Fruit fly (Drosophila melanogaster) whole organism, embryonic: Measurements from ENCODE around the gene CG31551.

ENCODE experiments used
- Abd-B ChIP-seq: fragments of 200-800 bp; sonication (Bioruptor generic); optimal IDR thresholded peaks from 2 replicates; lab custom pipeline; 2018; ENCODE audit warnings: missing biosample characterization, mild to moderate bottlenecking, missing genetic modification characterization, moderate library complexity
- BEAF-32 ChIP-seq: fragments of 200-800 bp; sonication (Bioruptor generic); optimal IDR thresholded peaks from 3 replicates; lab custom pipeline; 2017; ENCODE audit warnings: missing biosample characterization, missing genetic modification characterization, mild to moderate bottlenecking, moderate library complexity, missing genetic modification reagents
- CG10654 ChIP-seq: fragments of 200-800 bp; sonication (Bioruptor generic); optimal IDR thresholded peaks from 2 replicates; lab custom pipeline; 2016; ENCODE audit warnings: missing biosample characterization, missing genetic modification characterization
- CG11696 ChIP-seq: fragments of 200-800 bp; sonication (Bioruptor generic); IDR thresholded peaks from 2 replicates; pipeline ENCODE4 v1.3.6; 2022; ENCODE audit warnings: missing biosample characterization, missing genetic modification characterization
- CG13775 ChIP-seq: fragments of 200-800 bp; sonication (Bioruptor generic); optimal IDR thresholded peaks from 3 replicates; lab custom pipeline; 2017; ENCODE audit warnings: missing biosample characterization, mild to moderate bottlenecking, missing genetic modification characterization
- CG14965 ChIP-seq: fragments of 200-800 bp; sonication (Bioruptor generic); optimal IDR thresholded peaks from 2 replicates; lab custom pipeline; 2016; ENCODE audit warnings: missing biosample characterization, missing genetic modification characterization, borderline replicate concordance
- CG15696 ChIP-seq: fragments of 200-800 bp; sonication (Bioruptor generic); optimal IDR thresholded peaks from 2 replicates; lab custom pipeline; 2019; ENCODE audit warnings: missing biosample characterization, mild to moderate bottlenecking, missing genetic modification characterization, moderate library complexity
- CG16815 ChIP-seq: fragments of 200-800 bp; sonication (Bioruptor generic); optimal IDR thresholded peaks from 3 replicates; lab custom pipeline; 2017; ENCODE audit warnings: missing biosample characterization, mild to moderate bottlenecking, missing genetic modification characterization
- CG2116 ChIP-seq: fragments of 200-800 bp; sonication (Bioruptor generic); optimal IDR thresholded peaks from 3 replicates; lab custom pipeline; 2018; ENCODE audit warnings: missing biosample characterization, mild to moderate bottlenecking, missing genetic modification characterization
- CG30020 ChIP-seq: fragments of 200-800 bp; optimal IDR thresholded peaks from 2 replicates; lab custom pipeline; 2019; ENCODE audit warnings: missing biosample characterization, mild to moderate bottlenecking, missing genetic modification characterization, moderate library complexity
- CG4424 ChIP-seq: fragments of 200-800 bp; sonication (Bioruptor generic); optimal IDR thresholded peaks from 3 replicates; lab custom pipeline; 2016; ENCODE audit warnings: missing biosample characterization, missing genetic modification characterization
- CG5245 ChIP-seq: fragments of 200-800 bp; sonication (Bioruptor generic); optimal IDR thresholded peaks from 3 replicates; lab custom pipeline; 2016; ENCODE audit warnings: missing biosample characterization, missing genetic modification characterization
- CG6689 ChIP-seq: fragments of 200-800 bp; sonication (Bioruptor generic); IDR thresholded peaks from 2 replicates; pipeline ENCODE4 v1.3.6; 2022; ENCODE audit warnings: missing biosample characterization, missing genetic modification characterization
- CG7357 ChIP-seq: fragments of 200-800 bp; sonication (Bioruptor generic); IDR thresholded peaks from 3 replicates; pipeline ENCODE4 v1.3.6; 2022; ENCODE audit warnings: missing biosample characterization, missing genetic modification characterization
- CG7963 ChIP-seq: fragments of 200-800 bp; sonication (Bioruptor generic); IDR thresholded peaks from 3 replicates; pipeline ENCODE4 v1.3.6; 2022; ENCODE audit warnings: missing biosample characterization, missing genetic modification characterization; ENCODE audit not compliant: partially characterized antibody
- CG7987 ChIP-seq: fragments of 200-800 bp; sonication (Bioruptor generic); optimal IDR thresholded peaks from 2 replicates; lab custom pipeline; 2018; ENCODE audit warnings: missing biosample characterization, mild to moderate bottlenecking, missing genetic modification characterization, moderate library complexity
- CG9215 ChIP-seq: fragments of 200-800 bp; sonication (Bioruptor generic); IDR thresholded peaks from 2 replicates; pipeline ENCODE4 v1.3.6; 2022; ENCODE audit warnings: missing biosample characterization, missing genetic modification characterization
- CG9437 ChIP-seq: fragments of 200-800 bp; sonication (Bioruptor generic); optimal IDR thresholded peaks from 2 replicates; lab custom pipeline; 2018; ENCODE audit warnings: missing biosample characterization, mild to moderate bottlenecking, missing genetic modification characterization
- CG9727 ChIP-seq: fragments of 200-800 bp; sonication (Bioruptor generic); optimal IDR thresholded peaks from 3 replicates; lab custom pipeline; 2017; ENCODE audit warnings: missing biosample characterization, mild to moderate bottlenecking, missing genetic modification characterization
- CG9932 ChIP-seq: fragments of 200-800 bp; sonication (Bioruptor generic); IDR thresholded peaks from 2 replicates; pipeline ENCODE4 v1.3.6; 2022; ENCODE audit warnings: missing biosample characterization, missing genetic modification characterization
- Chrac-16 ChIP-seq: fragments of 200-800 bp; sonication (Bioruptor generic); optimal IDR thresholded peaks from 3 replicates; lab custom pipeline; 2016; ENCODE audit warnings: missing biosample characterization, missing genetic modification characterization
- CoRest ChIP-seq: fragments of 200-800 bp; sonication (Bioruptor generic); optimal IDR thresholded peaks from 3 replicates; lab custom pipeline; 2018; ENCODE audit warnings: missing biosample characterization, mild to moderate bottlenecking, missing genetic modification characterization, moderate library complexity
- Dref ChIP-seq: fragments of 200-800 bp; sonication (Bioruptor generic); IDR thresholded peaks from 2 replicates; pipeline ENCODE4 v1.3.6; 2022; ENCODE audit warnings: missing biosample characterization, missing genetic modification characterization
- Drgx ChIP-seq: fragments of 200-800 bp; sonication (Bioruptor generic); IDR thresholded peaks from 2 replicates; pipeline ENCODE4 v1.3.6; 2022; ENCODE audit warnings: missing biosample characterization, missing genetic modification characterization
- Gsc ChIP-seq: fragments of 200-800 bp; sonication (Bioruptor generic); IDR thresholded peaks from 2 replicates; pipeline ENCODE4 v1.3.6; 2022; ENCODE audit warnings: missing biosample characterization, missing genetic modification characterization
- Lhr ChIP-seq: fragments of 200-800 bp; sonication (Bioruptor generic); optimal IDR thresholded peaks from 3 replicates; lab custom pipeline; 2017; ENCODE audit warnings: mild to moderate bottlenecking, missing biosample characterization, missing genetic modification reagents, missing genetic modification characterization
- NK7.1 ChIP-seq: fragments of 200-800 bp; sonication (Bioruptor generic); optimal IDR thresholded peaks from 3 replicates; lab custom pipeline; 2016; ENCODE audit warnings: missing biosample characterization, missing genetic modification characterization
- Oaz ChIP-seq: fragments of 200-800 bp; sonication (Bioruptor generic); IDR thresholded peaks from 2 replicates; pipeline ENCODE4 v1.3.6; 2022; ENCODE audit warnings: missing biosample characterization, missing genetic modification characterization
- Ptx1 ChIP-seq: fragments of 200-800 bp; sonication (Bioruptor generic); IDR thresholded peaks from 2 replicates; pipeline ENCODE4 v1.3.6; 2022; ENCODE audit warnings: missing biosample characterization, missing genetic modification characterization
- Rx ChIP-seq: fragments of 200-800 bp; sonication (Bioruptor generic); IDR thresholded peaks from 2 replicates; pipeline ENCODE4 v1.3.6; 2022; ENCODE audit warnings: missing biosample characterization, missing genetic modification characterization
- Scr ChIP-seq: fragments of 200-800 bp; sonication (Bioruptor generic); IDR thresholded peaks from 2 replicates; pipeline ENCODE4 v1.3.6; 2022; ENCODE audit warnings: missing biosample characterization, missing genetic modification characterization; ENCODE audit not compliant: partially characterized antibody
- Usf ChIP-seq: fragments of 200-800 bp; sonication (Bioruptor generic); optimal IDR thresholded peaks from 2 replicates; lab custom pipeline; 2017; ENCODE audit warnings: missing genotype, missing biosample characterization, missing genetic modification characterization
- ash1 ChIP-seq: fragments of 200-800 bp; sonication (Bioruptor generic); optimal IDR thresholded peaks from 2 replicates; lab custom pipeline; 2018; ENCODE audit warnings: missing biosample characterization, mild to moderate bottlenecking, missing genetic modification characterization
- bcd ChIP-seq: fragments of 200-800 bp; sonication (Bioruptor generic); optimal IDR thresholded peaks from 2 replicates; lab custom pipeline; 2017; ENCODE audit warnings: missing biosample characterization, mild to moderate bottlenecking, missing genetic modification characterization
- cg ChIP-seq: fragments of 200-800 bp; sonication (Bioruptor generic); optimal IDR thresholded peaks from 3 replicates; lab custom pipeline; 2019; ENCODE audit warnings: missing biosample characterization, mild to moderate bottlenecking, missing genetic modification characterization, moderate library complexity
- dm ChIP-seq: fragments of 200-800 bp; sonication (Bioruptor generic); optimal IDR thresholded peaks from 3 replicates; lab custom pipeline; 2016; ENCODE audit warnings: missing biosample characterization, missing genetic modification characterization
- gsb ChIP-seq: fragments of 200-800 bp; sonication (Bioruptor generic); IDR thresholded peaks from 2 replicates; pipeline ENCODE4 v1.3.6; 2022; ENCODE audit warnings: missing biosample characterization, missing genetic modification characterization
- ind ChIP-seq: fragments of 200-800 bp; sonication (Bioruptor generic); optimal IDR thresholded peaks from 3 replicates; lab custom pipeline; 2016; ENCODE audit warnings: missing biosample characterization, missing genetic modification characterization
- lmd ChIP-seq: fragments of 200-800 bp; sonication (Bioruptor generic); IDR thresholded peaks from 2 replicates; pipeline ENCODE4 v1.3.6; 2022; ENCODE audit warnings: missing biosample characterization, missing genetic modification characterization
- lola ChIP-seq, 3 experiments: fragments of >200 bp in 2 of 3; fragments of 200-800 bp in 1 of 3; sonication (Bioruptor generic) in 1 of 3; optimal IDR thresholded peaks; 2 replicates each; lab custom pipeline; 2017 to 2019; ENCODE audit warnings: missing biosample characterization in 3 of 3, missing genetic modification characterization in 3 of 3, mild to moderate bottlenecking in 1 of 3, moderate library complexity in 1 of 3
- mld ChIP-seq: fragments of 200-800 bp; sonication (Bioruptor generic); IDR thresholded peaks from 3 replicates; pipeline ENCODE4 v1.3.6; 2022; ENCODE audit warnings: missing biosample characterization, missing genetic modification characterization; ENCODE audit not compliant: partially characterized antibody
- nmo ChIP-seq: fragments of 200-800 bp; sonication (Bioruptor generic); optimal IDR thresholded peaks from 2 replicates; lab custom pipeline; 2018; ENCODE audit warnings: missing biosample characterization, mild to moderate bottlenecking, missing genetic modification characterization, moderate library complexity
- pita ChIP-seq: fragments of 200-800 bp; sonication (Bioruptor generic); optimal IDR thresholded peaks from 2 replicates; lab custom pipeline; 2017; ENCODE audit warnings: missing biosample characterization, mild to moderate bottlenecking, missing genetic modification characterization
- sima ChIP-seq: fragments of 200-800 bp; sonication (Bioruptor generic); optimal IDR thresholded peaks from 2 replicates; lab custom pipeline; 2016; ENCODE audit warnings: missing biosample characterization, missing genetic modification characterization
- sug ChIP-seq: fragments of 200-800 bp; optimal IDR thresholded peaks from 2 replicates; lab custom pipeline; 2019; ENCODE audit warnings: missing biosample characterization, mild to moderate bottlenecking, missing genetic modification characterization, moderate library complexity
- tap ChIP-seq: fragments of 200-800 bp; optimal IDR thresholded peaks from 3 replicates; lab custom pipeline; 2019; ENCODE audit warnings: missing biosample characterization, mild to moderate bottlenecking, missing genetic modification characterization, moderate library complexity
- tna ChIP-seq: fragments of 200-800 bp; sonication (Bioruptor generic); IDR thresholded peaks from 2 replicates; pipeline ENCODE4 v1.3.6; 2022; ENCODE audit warnings: missing biosample characterization, missing genetic modification characterization; ENCODE audit not compliant: partially characterized antibody
- trh ChIP-seq: fragments of 200-800 bp; sonication (Bioruptor generic); optimal IDR thresholded peaks from 2 replicates; lab custom pipeline; 2016; ENCODE audit warnings: missing biosample characterization, missing genetic modification characterization
- zen2 ChIP-seq: fragments of 200-800 bp; sonication (Bioruptor generic); IDR thresholded peaks from 3 replicates; pipeline ENCODE4 v1.3.6; 2022; ENCODE audit warnings: missing biosample characterization, missing genetic modification characterization; ENCODE audit not compliant: partially characterized antibody

Gene CG31551

dm6 chr3R:5660198-5660893 lies 32.7 kb downstream of the CG31551 start, which contains the start of gene Wdr33 (continued):
- peak; percentile 64 for TF ChIP-seq Dref (GFP tag; lab: Robert Waterston, UW)
- peak; percentile 46; the same call in 1 of the 2 replicates for TF ChIP-seq CG9932 (GFP tag; lab: Robert Waterston, UW)
- peak; percentile 57 for TF ChIP-seq Abd-B (GFP tag; lab: Kevin White, UChicago)
- no peak for TF ChIP-seq gsb (GFP tag; lab: Robert Waterston, UW)
- peak; percentile 70; the same call in 1 of the 3 replicates for TF ChIP-seq zen2 (GFP tag; lab: Robert Waterston, UW)
- TF ChIP-seq BEAF-32, result peak; percentile 82
- peak; percentile 20 for TF ChIP-seq Lhr (GFP tag; lab: Kevin White, UChicago)
- TF ChIP-seq CG9215, result no peak
- TF ChIP-seq Gsc (GFP tag; lab: Robert Waterston, UW), result no peak
- TF ChIP-seq tna (GFP tag; lab: Robert Waterston, UW), result peak; percentile 82
- TF ChIP-seq CG9437 (GFP tag; lab: Kevin White, UChicago), result peak; percentile 45
- peak; percentile 84; the same call in 2 of the 3 replicates for TF ChIP-seq mld (GFP tag; lab: Robert Waterston, UW)
- TF ChIP-seq Drgx (GFP tag; lab: Robert Waterston, UW), result peak; percentile 18; the same call in 1 of the 2 replicates
- no peak for TF ChIP-seq trh
- TF ChIP-seq Ptx1 (GFP tag; lab: Robert Waterston, UW), result peak; percentile 25; the same call in 1 of the 2 replicates
- TF ChIP-seq CG13775 (GFP tag; lab: Kevin White, UChicago), result peak; percentile 69
- no peak for TF ChIP-seq CG14965 (GFP tag; lab: Kevin White, UChicago)
- TF ChIP-seq Rx, result no peak
- TF ChIP-seq Oaz, result no peak
- peak; percentile 28 for TF ChIP-seq CG15696 (tag; lab: Kevin White, UChicago)
- TF ChIP-seq Usf (GFP tag; lab: Kevin White, UChicago), result peak; percentile 21
- TF ChIP-seq tap (tag; lab: Kevin White, UChicago), result peak; percentile 29
- peak; percentile 35 for TF ChIP-seq CG30020 (tag; lab: Kevin White, UChicago)
- TF ChIP-seq nmo (GFP tag; lab: Kevin White, UChicago), result peak; percentile 66
- TF ChIP-seq CG7987, result no peak
- TF ChIP-seq cg (GFP tag; lab: Kevin White, UChicago), result peak; percentile 64
- peak; percentile 6 for TF ChIP-seq dm (GFP tag; lab: Kevin White, UChicago)
- TF ChIP-seq CG5245 (GFP tag; lab: Kevin White, UChicago), result no peak
- no peak for TF ChIP-seq CG11696 (GFP tag; lab: Robert Waterston, UW)
- TF ChIP-seq CG2116 (GFP tag; lab: Kevin White, UChicago), result peak; percentile 39
- TF ChIP-seq ind (GFP tag; lab: Kevin White, UChicago), result peak; percentile 38
- TF ChIP-seq CG9727 (GFP tag; lab: Kevin White, UChicago), result peak; percentile 61
- 0 out of 2 replicates have a peak, but pooled peaks have one; percentile 4 for TF ChIP-seq CG6689 (GFP tag; lab: Robert Waterston, UW)
- TF ChIP-seq CG7963 (GFP tag; lab: Robert Waterston, UW), result peak; percentile 83
- TF ChIP-seq Chrac-16 (GFP tag; lab: Kevin White, UChicago), result peak; percentile 7
- no peak for TF ChIP-seq NK7.1
- peak in 1 of 3 experiments; percentile 56 for TF ChIP-seq lola (GFP tag; optimal IDR thresholded peaks at IDR 0.05; lab: Kevin White, UChicago)
- peak; percentile 30 for TF ChIP-seq CG16815 (GFP tag; lab: Kevin White, UChicago)
- no peak for TF ChIP-seq sima (GFP tag; lab: Kevin White, UChicago)
- peak; percentile 53 for TF ChIP-seq lmd (GFP tag; lab: Robert Waterston, UW)
- peak; percentile 48 for TF ChIP-seq CG4424
- peak; percentile 10 for TF ChIP-seq sug
- no peak for TF ChIP-seq pita (GFP tag; lab: Kevin White, UChicago)
- TF ChIP-seq Scr (GFP tag; lab: Robert Waterston, UW), result peak; percentile 95
- no peak for TF ChIP-seq ash1 (GFP tag; lab: Kevin White, UChicago)
- TF ChIP-seq bcd, result peak; percentile 22
- peak; percentile 18 for TF ChIP-seq CG10654
- no peak for TF ChIP-seq CG7357
- peak; percentile 71 for TF ChIP-seq CoRest
